Worm (Caenorhabditis elegans) whole organism, L4 larva: ENCODE data around the gene F01D5.1.
A peak's percentile ranks its signal among the peaks of the same experiment; 100 is the strongest.

Experiments used
- F37D6.2 ChIP-seq: sonication (generic microtip); optimal IDR thresholded peaks from 2 replicates; lab custom pipeline; 2016; ENCODE audit warnings: mild to moderate bottlenecking, missing genetic modification characterization, missing compliant biosample characterization
- T26A8.4 ChIP-seq: fragments of 200-800 bp; sonication (Bioruptor generic); IDR thresholded peaks from 2 replicates; pipeline ENCODE4 v1.3.6; 2022; ENCODE audit warnings: missing genetic modification characterization, missing compliant biosample characterization
- Y105C5A.15 ChIP-seq: fragments of 200-800 bp; sonication (Bioruptor generic); IDR thresholded peaks from 2 replicates; pipeline ENCODE4 v1.3.6; 2022; ENCODE audit warnings: missing genetic modification characterization, missing compliant biosample characterization
- ZK546.5 ChIP-seq, 2 experiments: sonication (generic microtip); optimal IDR thresholded peaks; 2 replicates each; lab custom pipeline; 2017; ENCODE audit warnings: missing biosample characterization in 2 of 2, missing genetic modification characterization in 2 of 2
- ceh-20 ChIP-seq: fragments of 200-800 bp; sonication (Bioruptor generic); IDR thresholded peaks from 2 replicates; pipeline ENCODE4 v1.3.6; 2022; ENCODE audit warnings: missing genetic modification reagents, missing genetic modification characterization, missing compliant biosample characterization
- ceh-32 ChIP-seq: sonication (generic microtip); optimal IDR thresholded peaks from 2 replicates; lab custom pipeline; 2016; ENCODE audit warnings: mild to moderate bottlenecking, missing genetic modification characterization, missing compliant biosample characterization; ENCODE audit not compliant: poor library complexity
- ceh-44 ChIP-seq: fragments of 200-800 bp; sonication (Bioruptor generic); IDR thresholded peaks from 2 replicates; pipeline ENCODE4 v1.3.6; 2022; ENCODE audit warnings: missing genetic modification reagents, missing genetic modification characterization, missing compliant biosample characterization
- ceh-62 ChIP-seq: sonication (generic microtip); optimal IDR thresholded peaks from 2 replicates; lab custom pipeline; 2017; ENCODE audit warnings: missing biosample characterization, missing genetic modification characterization
- ceh-82 ChIP-seq: sonication (generic microtip); optimal IDR thresholded peaks from 2 replicates; lab custom pipeline; 2017; ENCODE audit warnings: missing biosample characterization, missing genetic modification characterization
- ces-1 ChIP-seq: fragments of 150-350 bp; sonication (generic microtip); optimal IDR thresholded peaks from 4 replicates; lab custom pipeline; 2014; ENCODE audit warnings: missing biosample characterization, missing genetic modification reagents, missing genetic modification characterization
- cey-2 ChIP-seq: sonication (generic microtip); optimal IDR thresholded peaks from 3 replicates; lab custom pipeline; 2017; ENCODE audit warnings: missing genetic modification characterization, mild to moderate bottlenecking, missing compliant biosample characterization, antibody characterized with exemption, borderline replicate concordance; ENCODE audit not compliant: insufficient read depth
- daf-16 ChIP-seq, 3 experiments: sonication (generic microtip); optimal IDR thresholded peaks; 2 replicates each; lab custom pipeline; 2016 to 2017; ENCODE audit warnings: missing genetic modification characterization in 3 of 3, missing genetic modification reagents in 3 of 3, mild to moderate bottlenecking in 2 of 3, missing compliant biosample characterization in 2 of 3, missing biosample characterization in 1 of 3, moderate library complexity in 1 of 3
- daf-19 ChIP-seq: fragments of 200-800 bp; sonication (Bioruptor generic); conservative IDR thresholded peaks from 2 replicates; pipeline ENCODE4 v1.3.6; 2022; ENCODE audit warnings: missing genetic modification characterization, missing compliant biosample characterization
- dmd-8 ChIP-seq: fragments of 200-800 bp; sonication (Bioruptor generic); IDR thresholded peaks from 2 replicates; pipeline ENCODE4 v1.3.6; 2022; ENCODE audit warnings: missing genetic modification characterization, missing compliant biosample characterization
- dmd-9 ChIP-seq: fragments of 200-800 bp; sonication (Bioruptor generic); IDR thresholded peaks from 2 replicates; pipeline ENCODE4 v1.3.6; 2022; ENCODE audit warnings: missing genetic modification reagents, missing genetic modification characterization, missing compliant biosample characterization
- dpl-1 ChIP-seq: fragments of 150-350 bp; optimal IDR thresholded peaks from 2 replicates; lab custom pipeline; 2014; ENCODE audit warnings: missing biosample characterization, missing genetic modification reagents, missing genetic modification characterization
- dve-1 ChIP-seq: sonication (generic microtip); optimal IDR thresholded peaks from 2 replicates; lab custom pipeline; 2017; ENCODE audit warnings: antibody characterized with exemption, mild to moderate bottlenecking, missing genetic modification characterization, missing compliant biosample characterization; ENCODE audit not compliant: insufficient read depth
- egl-43 ChIP-seq: fragments of 200-800 bp; sonication (Bioruptor generic); IDR thresholded peaks from 2 replicates; pipeline ENCODE4 v1.3.6; 2022; ENCODE audit warnings: missing genetic modification reagents, missing genetic modification characterization, missing compliant biosample characterization
- hlh-30 ChIP-seq: sonication (generic microtip); optimal IDR thresholded peaks from 2 replicates; lab custom pipeline; 2017; ENCODE audit warnings: antibody characterized with exemption, mild to moderate bottlenecking, missing genetic modification characterization, missing compliant biosample characterization; ENCODE audit not compliant: insufficient read depth
- hmg-1.1 ChIP-seq: fragments of 200-800 bp; sonication (Bioruptor generic); IDR thresholded peaks from 2 replicates; pipeline ENCODE4 v1.3.6; 2022; ENCODE audit warnings: missing genetic modification reagents, missing genetic modification characterization, missing compliant biosample characterization
- lim-7 ChIP-seq: fragments of 200-800 bp; sonication (Bioruptor generic); IDR thresholded peaks from 2 replicates; pipeline ENCODE4 v1.3.6; 2022; ENCODE audit warnings: missing genetic modification characterization, missing compliant biosample characterization
- lin-13 ChIP-seq: fragments of 150-350 bp; optimal IDR thresholded peaks from 2 replicates; lab custom pipeline; 2014; ENCODE audit warnings: missing biosample characterization, missing genetic modification reagents, missing genetic modification characterization
- lin-15B ChIP-seq: fragments of 150-350 bp; sonication (generic microtip); optimal IDR thresholded peaks from 3 replicates; lab custom pipeline; 2014; ENCODE audit warnings: missing biosample characterization, missing genetic modification characterization
- lin-29 ChIP-seq: fragments of 200-800 bp; sonication (Bioruptor generic); IDR thresholded peaks from 2 replicates; pipeline ENCODE4 v1.3.6; 2022; ENCODE audit warnings: missing genetic modification reagents, missing genetic modification characterization, missing compliant biosample characterization
- madf-9 ChIP-seq: fragments of 200-800 bp; sonication (Bioruptor generic); conservative IDR thresholded peaks from 2 replicates; pipeline ENCODE4 v1.3.6; 2022; ENCODE audit warnings: missing genetic modification reagents, missing genetic modification characterization, missing compliant biosample characterization
- mep-1 ChIP-seq: fragments of 150-350 bp; sonication (generic microtip); optimal IDR thresholded peaks from 3 replicates; lab custom pipeline; 2014; ENCODE audit warnings: missing biosample characterization, missing genetic modification characterization
- mxl-3 ChIP-seq: fragments of 200-800 bp; sonication (Bioruptor generic); optimal IDR thresholded peaks from 2 replicates; lab custom pipeline; 2018; ENCODE audit warnings: mild to moderate bottlenecking, missing genetic modification characterization, missing compliant biosample characterization
- nhr-237 ChIP-seq: sonication (generic microtip); optimal IDR thresholded peaks from 2 replicates; lab custom pipeline; 2017; ENCODE audit warnings: missing biosample characterization, missing genetic modification characterization
- nhr-41 ChIP-seq: fragments of 200-800 bp; sonication (Bioruptor generic); IDR thresholded peaks from 2 replicates; pipeline ENCODE4 v1.3.6; 2022; ENCODE audit warnings: missing genetic modification reagents, missing genetic modification characterization, missing compliant biosample characterization
- nhr-48 ChIP-seq: sonication (generic microtip); optimal IDR thresholded peaks from 2 replicates; lab custom pipeline; 2016; ENCODE audit warnings: mild to moderate bottlenecking, missing genetic modification characterization, missing compliant biosample characterization
- php-3 ChIP-seq: fragments of 200-800 bp; sonication (Bioruptor generic); IDR thresholded peaks from 2 replicates; pipeline ENCODE4 v1.3.6; 2022; ENCODE audit warnings: missing genetic modification reagents, missing genetic modification characterization, missing compliant biosample characterization
- pqm-1 ChIP-seq: sonication (generic microtip); optimal IDR thresholded peaks from 2 replicates; lab custom pipeline; 2017; ENCODE audit warnings: missing biosample characterization, missing genetic modification characterization
- rbr-2 ChIP-seq: sonication (generic microtip); optimal IDR thresholded peaks from 2 replicates; lab custom pipeline; 2016; ENCODE audit warnings: missing genotype, missing genetic modification characterization, missing compliant biosample characterization
- skn-1 ChIP-seq: fragments of 150-350 bp; optimal IDR thresholded peaks from 2 replicates; lab custom pipeline; 2014; ENCODE audit warnings: missing biosample characterization, missing genetic modification characterization
- snpc-1.2 ChIP-seq: fragments of 200-800 bp; sonication (Bioruptor generic); IDR thresholded peaks from 2 replicates; pipeline ENCODE4 v1.3.6; 2022; ENCODE audit warnings: missing genetic modification reagents, missing genetic modification characterization, missing compliant biosample characterization
- snpc-4 ChIP-seq: fragments of 150-350 bp; optimal IDR thresholded peaks from 2 replicates; lab custom pipeline; 2014; ENCODE audit warnings: missing biosample characterization, missing genetic modification characterization
- spr-1 ChIP-seq: sonication (generic microtip); optimal IDR thresholded peaks from 2 replicates; lab custom pipeline; 2016; ENCODE audit warnings: mild to moderate bottlenecking, missing genetic modification characterization, missing compliant biosample characterization
- unc-130 ChIP-seq: sonication (generic microtip); optimal IDR thresholded peaks from 2 replicates; lab custom pipeline; 2016; ENCODE audit warnings: missing genetic modification reagents, missing genetic modification characterization, missing compliant biosample characterization
- unc-39 ChIP-seq: sonication (generic microtip); optimal IDR thresholded peaks from 2 replicates; lab custom pipeline; 2017; ENCODE audit warnings: missing biosample characterization, missing genetic modification characterization
- unc-62 ChIP-seq, 3 experiments: fragments of 150-350 bp in 1 of 3; sonication (generic microtip); optimal IDR thresholded peaks in 2 of 3; peaks in 1 of 3; 1 replicate in 1 of 3; 2 replicates in 2 of 3; lab custom pipeline; 2014 to 2017; ENCODE audit warnings: missing biosample characterization in 3 of 3, missing genetic modification characterization in 3 of 3, missing genetic modification reagents in 3 of 3, missing genotype in 1 of 3

Gene F01D5.1

DNA sequence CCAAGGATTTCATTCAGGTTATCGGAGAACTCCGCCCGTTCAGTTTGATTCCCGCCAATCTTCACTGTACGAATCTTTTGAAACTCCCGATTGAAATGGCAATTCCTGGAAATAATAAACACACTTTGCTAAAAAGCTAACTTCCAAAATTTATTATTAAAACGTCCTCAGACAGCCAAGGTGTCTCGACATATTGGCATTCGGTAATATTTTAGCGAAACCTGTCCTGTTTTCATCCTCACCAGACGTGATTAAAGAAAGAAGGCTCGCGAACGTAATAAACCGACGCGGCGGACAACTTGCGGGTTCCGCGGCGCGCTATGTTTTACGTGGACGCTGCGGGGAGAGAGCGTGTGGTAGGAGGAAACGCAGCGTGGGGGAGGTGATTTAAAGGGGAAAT, 20.8 kb upstream of the F01D5.1 start (continued):
- TF ChIP-seq unc-130 (peak; percentile 71), hlh-30 (tag; lab: Kevin White, UChicago) (peak; percentile 81), spr-1 (tag; lab: Kevin White, UChicago) (peak; percentile 80), ceh-62 (tag; lab: Kevin White, UChicago) (no peak), daf-19 (GFP tag; lab: Robert Waterston, UW) (no peak), Y105C5A.15 (GFP tag; lab: Robert Waterston, UW) (no peak), pqm-1 (tag; lab: Kevin White, UChicago) (peak; percentile 40), cey-2 (tag; lab: Kevin White, UChicago) (no peak), snpc-1.2 (peak; percentile 69), nhr-41 (GFP tag; lab: Robert Waterston, UW) (no peak), lin-15B (tag; lab: Kevin White, UChicago) (no peak), hmg-1.1 (GFP tag; lab: Robert Waterston, UW) (peak; percentile 81), ZK546.5 (tag; optimal IDR thresholded peaks at IDR 0.05; lab: Kevin White, UChicago) (no peak), ces-1 (no peak), unc-39 (tag; lab: Kevin White, UChicago) (no peak), dmd-8 (GFP tag; lab: Robert Waterston, UW) (no peak), T26A8.4 (GFP tag; lab: Robert Waterston, UW) (peak; percentile 87), unc-62 (GFP tag; optimal IDR thresholded peaks at IDR 0.05 in 1 of 2; lab: Kevin White, UChicago) (no peak), unc-62 (tag; optimal IDR thresholded peaks at IDR 0.05; lab: Kevin White, UChicago) (no peak), ceh-20 (GFP tag; lab: Robert Waterston, UW) (peak; percentile 70; the same call in 1 of the 2 replicates), ceh-32 (tag; lab: Kevin White, UChicago) (no peak), mxl-3 (peak; percentile 66), lim-7 (GFP tag; lab: Robert Waterston, UW) (0 out of 2 replicates have a peak, but pooled peaks have one; percentile 28), snpc-4 (tag; lab: Kevin White, UChicago) (peak; percentile 98), nhr-48 (tag; lab: Kevin White, UChicago) (peak; percentile 74), dmd-9 (GFP tag; lab: Robert Waterston, UW) (no peak), madf-9 (GFP tag; lab: Robert Waterston, UW) (0 out of 2 replicates have a peak, but pooled peaks have one; percentile 28), egl-43 (GFP tag; lab: Robert Waterston, UW) (peak; percentile 81; the same call in 1 of the 2 replicates), rbr-2 (peak; percentile 66), lin-13 (GFP tag; lab: Kevin White, UChicago) (peak; percentile 57)

DNA sequence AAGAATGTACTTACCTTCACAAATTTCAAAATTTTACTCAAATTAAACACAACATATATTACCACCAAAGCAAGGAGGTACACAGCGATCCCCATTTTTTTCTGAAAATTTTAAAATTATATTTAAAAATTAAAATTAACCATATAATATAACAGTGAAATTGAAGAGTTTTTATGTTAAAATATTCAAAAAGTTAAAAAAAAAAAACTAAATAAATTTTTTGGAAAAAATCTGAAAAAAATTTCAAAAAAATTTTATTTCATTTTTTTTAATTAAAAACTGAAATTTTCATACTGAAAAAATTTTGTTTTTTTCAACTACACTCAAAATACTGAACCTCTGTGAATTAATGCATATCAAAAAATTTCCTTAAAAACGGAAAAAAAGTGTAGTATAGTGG, 19.5 kb upstream of the F01D5.1 start, which contains the start of gene cyp-37A1:
Gene cyp-37A1, minus strand, starts transcription at position 101 of the 400 bp plus-strand sequence.
- TF ChIP-seq daf-16 (GFP tag; optimal IDR thresholded peaks at IDR 0.05; lab: Kevin White, UChicago) (no peak), daf-16 (tag; optimal IDR thresholded peaks at IDR 0.05; lab: Kevin White, UChicago) (peak; percentile 18), ceh-82 (no peak), nhr-41 (GFP tag; lab: Robert Waterston, UW) (no peak), lin-15B (tag; lab: Kevin White, UChicago) (no peak), F37D6.2 (tag; lab: Kevin White, UChicago) (no peak), nhr-237 (tag; lab: Kevin White, UChicago) (no peak), ceh-44 (GFP tag; lab: Robert Waterston, UW) (no peak), php-3 (GFP tag; lab: Robert Waterston, UW) (no peak), dve-1 (tag; lab: Kevin White, UChicago) (peak; percentile 13), dpl-1 (GFP tag; lab: Kevin White, UChicago) (no peak), dmd-9 (GFP tag; lab: Robert Waterston, UW) (no peak), skn-1 (tag; lab: Kevin White, UChicago) (no peak), mep-1 (tag; lab: Kevin White, UChicago) (no peak), lin-29 (GFP tag; lab: Robert Waterston, UW) (no peak)
